Worm (Caenorhabditis elegans) whole organism, L4 larva: ENCODE measurements around the gene nfya-1.

Experiments used
- F10B5.3 ChIP-seq: sonication (generic microtip); optimal IDR thresholded peaks from 2 replicates; lab custom pipeline; 2016; ENCODE audit warnings: mild to moderate bottlenecking, missing genetic modification characterization, missing compliant biosample characterization
- F37D6.2 ChIP-seq: sonication (generic microtip); optimal IDR thresholded peaks from 2 replicates; lab custom pipeline; 2016; ENCODE audit warnings: mild to moderate bottlenecking, missing genetic modification characterization, missing compliant biosample characterization
- F44E2.7 ChIP-seq: fragments of 200-800 bp; sonication (Bioruptor generic); IDR thresholded peaks from 2 replicates; pipeline ENCODE4 v2.1.2; 2022; ENCODE audit warnings: missing genetic modification characterization, missing compliant biosample characterization
- F49E8.2 ChIP-seq: sonication (generic microtip); optimal IDR thresholded peaks from 2 replicates; lab custom pipeline; 2016; ENCODE audit warnings: missing compliant biosample characterization, mild to moderate bottlenecking, missing genetic modification characterization, borderline replicate concordance
- T26A8.4 ChIP-seq: fragments of 200-800 bp; sonication (Bioruptor generic); IDR thresholded peaks from 2 replicates; pipeline ENCODE4 v1.3.6; 2022; ENCODE audit warnings: missing genetic modification characterization, missing compliant biosample characterization
- Y105C5A.15 ChIP-seq: fragments of 200-800 bp; sonication (Bioruptor generic); IDR thresholded peaks from 2 replicates; pipeline ENCODE4 v1.3.6; 2022; ENCODE audit warnings: missing genetic modification characterization, missing compliant biosample characterization
- ZK546.5 ChIP-seq, 2 experiments: sonication (generic microtip); optimal IDR thresholded peaks; 2 replicates each; lab custom pipeline; 2017; ENCODE audit warnings: missing biosample characterization in 2 of 2, missing genetic modification characterization in 2 of 2
- aha-1 ChIP-seq: fragments of 150-350 bp; peaks from one replicate; lab custom pipeline; 2014; ENCODE audit warnings: missing biosample characterization, missing genetic modification characterization
- ama-1 ChIP-seq: fragments of 150-350 bp; optimal IDR thresholded peaks from 2 replicates; lab custom pipeline; 2014; ENCODE audit warnings: inconsistent platforms, mixed read lengths
- arid-1 ChIP-seq: fragments of 200-800 bp; sonication (Bioruptor generic); conservative IDR thresholded peaks from 2 replicates; pipeline ENCODE4 v1.3.6; 2022; ENCODE audit warnings: missing genetic modification reagents, missing genetic modification characterization, missing compliant biosample characterization
- attf-4 ChIP-seq: sonication (generic microtip); optimal IDR thresholded peaks from 3 replicates; lab custom pipeline; 2017; ENCODE audit warnings: missing biosample characterization, missing genetic modification characterization
- ceh-28 ChIP-seq: fragments of 150-350 bp; optimal IDR thresholded peaks from 2 replicates; lab custom pipeline; 2014; ENCODE audit warnings: missing biosample characterization, missing genetic modification reagents, missing genetic modification characterization
- ceh-32 ChIP-seq: sonication (generic microtip); optimal IDR thresholded peaks from 2 replicates; lab custom pipeline; 2016; ENCODE audit warnings: mild to moderate bottlenecking, missing genetic modification characterization, missing compliant biosample characterization; ENCODE audit not compliant: poor library complexity
- ceh-44 ChIP-seq: fragments of 200-800 bp; sonication (Bioruptor generic); IDR thresholded peaks from 2 replicates; pipeline ENCODE4 v1.3.6; 2022; ENCODE audit warnings: missing genetic modification reagents, missing genetic modification characterization, missing compliant biosample characterization
- cey-2 ChIP-seq: sonication (generic microtip); optimal IDR thresholded peaks from 3 replicates; lab custom pipeline; 2017; ENCODE audit warnings: missing genetic modification characterization, mild to moderate bottlenecking, missing compliant biosample characterization, antibody characterized with exemption, borderline replicate concordance; ENCODE audit not compliant: insufficient read depth
- ctbp-1 ChIP-seq: fragments of 200-800 bp; sonication (Bioruptor generic); IDR thresholded peaks from 2 replicates; pipeline ENCODE4 v1.3.6; 2022; ENCODE audit warnings: missing genetic modification reagents, missing genetic modification characterization, missing compliant biosample characterization
- dmd-6 ChIP-seq: fragments of 200-800 bp; sonication (Bioruptor generic); IDR thresholded peaks from 2 replicates; pipeline ENCODE4 v1.3.6; 2022; ENCODE audit warnings: missing genetic modification reagents, missing genetic modification characterization, missing compliant biosample characterization
- dmd-8 ChIP-seq: fragments of 200-800 bp; sonication (Bioruptor generic); IDR thresholded peaks from 2 replicates; pipeline ENCODE4 v1.3.6; 2022; ENCODE audit warnings: missing genetic modification characterization, missing compliant biosample characterization
- dmd-9 ChIP-seq: fragments of 200-800 bp; sonication (Bioruptor generic); IDR thresholded peaks from 2 replicates; pipeline ENCODE4 v1.3.6; 2022; ENCODE audit warnings: missing genetic modification reagents, missing genetic modification characterization, missing compliant biosample characterization
- duxl-1 ChIP-seq: sonication (generic microtip); optimal IDR thresholded peaks from 2 replicates; lab custom pipeline; 2016; ENCODE audit warnings: mild to moderate bottlenecking, missing genetic modification characterization, moderate library complexity, missing compliant biosample characterization; ENCODE audit not compliant: poor library complexity
- dve-1 ChIP-seq: sonication (generic microtip); optimal IDR thresholded peaks from 2 replicates; lab custom pipeline; 2017; ENCODE audit warnings: antibody characterized with exemption, mild to moderate bottlenecking, missing genetic modification characterization, missing compliant biosample characterization; ENCODE audit not compliant: insufficient read depth
- fos-1 ChIP-seq: fragments of 150-350 bp; optimal IDR thresholded peaks from 2 replicates; lab custom pipeline; 2014; ENCODE audit warnings: missing biosample characterization, missing genetic modification characterization
- hlh-11 ChIP-seq: fragments of 200-800 bp; sonication (Bioruptor generic); optimal IDR thresholded peaks from 2 replicates; lab custom pipeline; 2018; ENCODE audit warnings: mild to moderate bottlenecking, missing genetic modification characterization, missing compliant biosample characterization
- hlh-30 ChIP-seq: sonication (generic microtip); optimal IDR thresholded peaks from 2 replicates; lab custom pipeline; 2017; ENCODE audit warnings: antibody characterized with exemption, mild to moderate bottlenecking, missing genetic modification characterization, missing compliant biosample characterization; ENCODE audit not compliant: insufficient read depth
- hmg-1.1 ChIP-seq: fragments of 200-800 bp; sonication (Bioruptor generic); IDR thresholded peaks from 2 replicates; pipeline ENCODE4 v1.3.6; 2022; ENCODE audit warnings: missing genetic modification reagents, missing genetic modification characterization, missing compliant biosample characterization
- lin-13 ChIP-seq: fragments of 150-350 bp; optimal IDR thresholded peaks from 2 replicates; lab custom pipeline; 2014; ENCODE audit warnings: missing biosample characterization, missing genetic modification reagents, missing genetic modification characterization
- lin-15B ChIP-seq: fragments of 150-350 bp; sonication (generic microtip); optimal IDR thresholded peaks from 3 replicates; lab custom pipeline; 2014; ENCODE audit warnings: missing biosample characterization, missing genetic modification characterization
- lin-29 ChIP-seq: fragments of 200-800 bp; sonication (Bioruptor generic); IDR thresholded peaks from 2 replicates; pipeline ENCODE4 v1.3.6; 2022; ENCODE audit warnings: missing genetic modification reagents, missing genetic modification characterization, missing compliant biosample characterization
- lin-39 ChIP-seq: fragments of 150-350 bp; optimal IDR thresholded peaks from 2 replicates; lab custom pipeline; 2014; ENCODE audit warnings: missing biosample characterization, missing genetic modification reagents, missing genetic modification characterization
- madf-9 ChIP-seq: fragments of 200-800 bp; sonication (Bioruptor generic); conservative IDR thresholded peaks from 2 replicates; pipeline ENCODE4 v1.3.6; 2022; ENCODE audit warnings: missing genetic modification reagents, missing genetic modification characterization, missing compliant biosample characterization
- mdl-1 ChIP-seq, 2 experiments: fragments of 150-350 bp in 1 of 2; sonication (generic microtip) in 1 of 2; optimal IDR thresholded peaks; 2 replicates each; lab custom pipeline; 2014 to 2017; ENCODE audit warnings: missing biosample characterization in 2 of 2, missing genetic modification characterization in 2 of 2
- nhr-102 ChIP-seq: sonication (generic microtip); optimal IDR thresholded peaks from 2 replicates; lab custom pipeline; 2016; ENCODE audit warnings: mild to moderate bottlenecking, missing genetic modification characterization, moderate library complexity, missing compliant biosample characterization
- nhr-111 ChIP-seq: fragments of 200-800 bp; sonication (Bioruptor generic); optimal IDR thresholded peaks from 2 replicates; lab custom pipeline; 2018; ENCODE audit warnings: mild to moderate bottlenecking, missing genetic modification characterization, missing compliant biosample characterization
- nhr-237 ChIP-seq: sonication (generic microtip); optimal IDR thresholded peaks from 2 replicates; lab custom pipeline; 2017; ENCODE audit warnings: missing biosample characterization, missing genetic modification characterization
- nhr-28 ChIP-seq: fragments of 150-350 bp; optimal IDR thresholded peaks from 2 replicates; lab custom pipeline; 2014; ENCODE audit warnings: missing biosample characterization, missing genetic modification characterization
- nhr-41 ChIP-seq: fragments of 200-800 bp; sonication (Bioruptor generic); IDR thresholded peaks from 2 replicates; pipeline ENCODE4 v1.3.6; 2022; ENCODE audit warnings: missing genetic modification reagents, missing genetic modification characterization, missing compliant biosample characterization
- nhr-42 ChIP-seq: fragments of 200-800 bp; sonication (Bioruptor generic); IDR thresholded peaks from 2 replicates; pipeline ENCODE4 v1.3.6; 2022; ENCODE audit warnings: missing genetic modification characterization, missing compliant biosample characterization
- nhr-48 ChIP-seq: sonication (generic microtip); optimal IDR thresholded peaks from 2 replicates; lab custom pipeline; 2016; ENCODE audit warnings: mild to moderate bottlenecking, missing genetic modification characterization, missing compliant biosample characterization
- nhr-6 ChIP-seq: fragments of 150-350 bp; optimal IDR thresholded peaks from 2 replicates; lab custom pipeline; 2014; ENCODE audit warnings: missing biosample characterization, missing genetic modification characterization
- nhr-76 ChIP-seq: fragments of 150-350 bp; optimal IDR thresholded peaks from 2 replicates; lab custom pipeline; 2014; ENCODE audit warnings: missing biosample characterization, missing genetic modification characterization
- php-3 ChIP-seq: fragments of 200-800 bp; sonication (Bioruptor generic); IDR thresholded peaks from 2 replicates; pipeline ENCODE4 v1.3.6; 2022; ENCODE audit warnings: missing genetic modification reagents, missing genetic modification characterization, missing compliant biosample characterization
- saeg-2 ChIP-seq: fragments of 200-800 bp; sonication (Bioruptor generic); IDR thresholded peaks from 2 replicates; pipeline ENCODE4 v1.3.6; 2022; ENCODE audit warnings: missing genetic modification reagents, missing genetic modification characterization, missing compliant biosample characterization
- sdz-12 ChIP-seq: fragments of 200-800 bp; sonication (Bioruptor generic); optimal IDR thresholded peaks from 2 replicates; lab custom pipeline; 2018; ENCODE audit warnings: mild to moderate bottlenecking, missing genetic modification characterization, missing compliant biosample characterization
- set-16 ChIP-seq: fragments of 200-800 bp; sonication (Bioruptor generic); IDR thresholded peaks from 2 replicates; pipeline ENCODE4 v1.3.6; 2022; ENCODE audit warnings: missing genetic modification reagents, missing genetic modification characterization, missing compliant biosample characterization
- tra-1 ChIP-seq: fragments of 200-800 bp; sonication (Bioruptor generic); IDR thresholded peaks from 2 replicates; pipeline ENCODE4 v1.3.6; 2022; ENCODE audit warnings: missing genetic modification reagents, missing genetic modification characterization, missing compliant biosample characterization
- zfp-2 ChIP-seq: sonication (generic microtip); optimal IDR thresholded peaks from 2 replicates; lab custom pipeline; 2016; ENCODE audit warnings: mild to moderate bottlenecking, missing genetic modification characterization, missing compliant biosample characterization

nfya-1 gene

DNA sequence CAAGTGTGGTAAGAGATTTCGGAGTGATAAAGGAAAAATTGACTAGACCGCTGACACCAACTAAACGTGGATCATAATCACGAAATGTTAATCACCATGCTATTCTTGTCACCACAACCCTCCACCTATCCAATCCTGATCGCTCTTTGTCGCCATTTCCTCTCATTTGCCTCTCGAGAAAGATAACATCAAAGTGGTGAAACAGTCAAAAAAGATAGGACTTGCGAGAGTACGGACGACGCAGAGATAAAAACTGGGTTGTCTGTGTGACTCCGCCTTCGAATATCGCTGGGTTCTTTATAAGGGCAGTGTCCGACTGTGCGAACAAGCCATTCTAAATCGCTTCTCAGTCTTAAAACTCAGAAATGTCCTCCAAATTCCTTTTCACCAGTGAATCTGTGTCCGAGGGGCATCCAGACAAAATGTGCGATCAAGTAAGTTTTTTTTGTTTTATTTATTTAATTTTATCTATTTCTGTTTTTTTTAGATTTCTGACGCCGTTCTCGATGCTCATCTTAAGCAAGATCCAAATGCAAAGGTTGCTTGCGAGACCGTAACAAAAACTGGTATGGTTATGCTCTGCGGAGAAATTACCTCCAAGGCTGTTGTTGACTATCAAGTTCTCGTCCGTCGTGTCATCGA lies 19.1 kb upstream of the nfya-1 start, which contains the start of gene sams-1 (continued):
- peak; percentile 56 for TF ChIP-seq dmd-6
- TF ChIP-seq hmg-1.1, result no peak
- TF ChIP-seq php-3 (GFP tag; lab: Robert Waterston, UW), result 0 out of 2 replicates have a peak, but pooled peaks have one; percentile 18
- TF ChIP-seq ama-1 (lab: Kevin White, UChicago), result peak; percentile 85
- TF ChIP-seq lin-13 (GFP tag; lab: Kevin White, UChicago), result no peak
- no peak for TF ChIP-seq set-16 (GFP tag; lab: Robert Waterston, UW)
- peak; percentile 4 for TF ChIP-seq nhr-48 (tag; lab: Kevin White, UChicago)
- peak; percentile 54 for TF ChIP-seq dve-1 (tag; lab: Kevin White, UChicago)
- peak; percentile 60 for TF ChIP-seq nhr-28
- TF ChIP-seq, all 104 proteins: peak for 10

DNA sequence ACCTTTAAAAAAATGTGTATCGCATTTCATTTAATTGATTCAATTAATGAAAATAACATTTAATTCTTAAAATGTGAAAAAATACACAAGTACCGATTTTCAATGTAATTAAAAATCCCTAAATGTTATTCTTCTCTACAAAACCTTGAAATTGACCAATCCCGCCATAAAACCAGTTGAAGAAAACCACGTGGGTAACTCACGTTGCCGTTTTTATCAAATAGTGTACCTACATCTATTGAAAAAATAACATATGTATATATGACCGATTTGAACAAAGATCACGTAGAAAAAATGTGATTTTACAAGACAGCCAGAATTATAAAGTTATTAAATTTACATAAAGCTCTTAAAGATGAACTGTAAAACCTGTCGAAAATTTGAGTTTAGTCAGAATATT lies 18.5 kb upstream of the nfya-1 start:
- TF ChIP-seq hlh-30 (tag; lab: Kevin White, UChicago) (peak; percentile 40), nhr-6 (tag; lab: Kevin White, UChicago) (no peak)

DNA sequence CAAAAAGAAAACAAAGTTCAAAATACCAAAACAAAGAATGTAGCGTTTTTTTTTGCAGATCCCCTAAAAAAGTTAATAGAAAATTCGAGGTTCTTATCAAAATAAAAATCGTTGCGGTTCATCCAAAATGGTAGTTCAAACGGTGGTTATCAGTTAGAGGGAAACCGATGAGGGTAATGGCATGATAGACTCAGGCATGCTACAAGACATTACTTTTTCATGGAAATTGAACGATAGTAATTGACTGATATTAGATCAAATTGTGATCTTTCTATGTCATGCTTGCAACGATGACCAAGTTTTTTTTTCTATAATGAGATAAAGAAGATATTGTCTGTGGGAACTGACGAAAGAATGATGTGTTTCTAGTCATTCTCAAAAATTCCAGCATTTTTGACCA lies 17.9 kb upstream of the nfya-1 start:
- TF ChIP-seq nhr-102 (tag; lab: Kevin White, UChicago) (peak; percentile 44), aha-1 (peak; percentile 40), ceh-44 (GFP tag; lab: Robert Waterston, UW) (no peak), dmd-9 (GFP tag; lab: Robert Waterston, UW) (no peak), set-16 (GFP tag; lab: Robert Waterston, UW) (no peak), cey-2 (tag; lab: Kevin White, UChicago) (no peak), nhr-76 (no peak), madf-9 (no peak), T26A8.4 (no peak), ceh-32 (tag; lab: Kevin White, UChicago) (no peak), ceh-28 (tag; lab: Kevin White, UChicago) (no peak), nhr-237 (no peak), saeg-2 (GFP tag; lab: Robert Waterston, UW) (no peak), F44E2.7 (GFP tag; lab: Robert Waterston, UW) (no peak), nhr-42 (GFP tag; lab: Robert Waterston, UW) (no peak), hlh-11 (tag; lab: Kevin White, UChicago) (peak; percentile 78), F49E8.2 (tag; lab: Kevin White, UChicago) (no peak), nhr-111 (GFP tag; lab: Kevin White, UChicago) (no peak), ctbp-1 (GFP tag; lab: Robert Waterston, UW) (no peak), F37D6.2 (no peak), dmd-8 (GFP tag; lab: Robert Waterston, UW) (no peak), arid-1 (GFP tag; lab: Robert Waterston, UW) (no peak), lin-15B (tag; lab: Kevin White, UChicago) (no peak), lin-29 (GFP tag; lab: Robert Waterston, UW) (no peak), nhr-48 (tag; lab: Kevin White, UChicago) (peak; percentile 50), mdl-1 (tag; optimal IDR thresholded peaks at IDR 0.05; lab: Kevin White, UChicago) (peak in 1 of 2 experiments; percentile 62), nhr-41 (no peak), attf-4 (tag; lab: Kevin White, UChicago) (no peak), tra-1 (GFP tag; lab: Robert Waterston, UW) (peak; percentile 90), F10B5.3 (tag; lab: Kevin White, UChicago) (no peak), Y105C5A.15 (GFP tag; lab: Robert Waterston, UW) (no peak), fos-1 (tag; lab: Kevin White, UChicago) (no peak), zfp-2 (tag; lab: Kevin White, UChicago) (no peak), nhr-28 (peak; percentile 95), lin-39 (tag; lab: Kevin White, UChicago) (no peak), duxl-1 (tag; lab: Kevin White, UChicago) (no peak), ZK546.5 (tag; optimal IDR thresholded peaks at IDR 0.05; lab: Kevin White, UChicago) (no peak), sdz-12 (GFP tag; lab: Kevin White, UChicago) (no peak)
